Fruit fly (Drosophila melanogaster) whole organism, pupa: ENCODE data around the gene RabGGTb.

ENCODE experiments used
- CG10348 ChIP-seq: fragments of 200-800 bp; sonication (Bioruptor generic); IDR thresholded peaks from 2 replicates; pipeline ENCODE4 v1.3.6; 2022; ENCODE audit warnings: missing biosample characterization, missing genetic modification characterization
- CG13204 ChIP-seq: fragments of 200-800 bp; sonication (Bioruptor generic); optimal IDR thresholded peaks from 2 replicates; lab custom pipeline; 2018; ENCODE audit warnings: missing biosample characterization, mild to moderate bottlenecking, missing genetic modification characterization, moderate library complexity
- CG15710 ChIP-seq: fragments of 200-800 bp; sonication (Bioruptor generic); optimal IDR thresholded peaks from 2 replicates; lab custom pipeline; 2018; ENCODE audit warnings: missing biosample characterization, mild to moderate bottlenecking, missing genetic modification characterization, moderate library complexity
- CG17806 ChIP-seq: fragments of 200-800 bp; sonication (Bioruptor generic); optimal IDR thresholded peaks from 2 replicates; lab custom pipeline; 2018; ENCODE audit warnings: missing biosample characterization, mild to moderate bottlenecking, missing genetic modification characterization, moderate library complexity
- CG8159 ChIP-seq: fragments of 200-800 bp; sonication (Bioruptor generic); optimal IDR thresholded peaks from 3 replicates; lab custom pipeline; 2018; ENCODE audit warnings: missing biosample characterization, mild to moderate bottlenecking, missing genetic modification characterization, moderate library complexity
- D1 ChIP-seq: fragments of 200-800 bp; sonication (Bioruptor generic); optimal IDR thresholded peaks from 2 replicates; lab custom pipeline; 2018; ENCODE audit warnings: missing biosample characterization, mild to moderate bottlenecking, missing genetic modification characterization, moderate library complexity
- EcR ChIP-seq: fragments of 200-800 bp; sonication (Bioruptor generic); optimal IDR thresholded peaks from 3 replicates; lab custom pipeline; 2019; ENCODE audit warnings: missing biosample characterization, missing genetic modification characterization, mild to moderate bottlenecking, moderate library complexity, missing genetic modification reagents
- gl ChIP-seq: fragments of 200-800 bp; sonication (Bioruptor generic); optimal IDR thresholded peaks from 2 replicates; lab custom pipeline; 2018; ENCODE audit warnings: missing biosample characterization, mild to moderate bottlenecking, missing genetic modification characterization

DNA sequence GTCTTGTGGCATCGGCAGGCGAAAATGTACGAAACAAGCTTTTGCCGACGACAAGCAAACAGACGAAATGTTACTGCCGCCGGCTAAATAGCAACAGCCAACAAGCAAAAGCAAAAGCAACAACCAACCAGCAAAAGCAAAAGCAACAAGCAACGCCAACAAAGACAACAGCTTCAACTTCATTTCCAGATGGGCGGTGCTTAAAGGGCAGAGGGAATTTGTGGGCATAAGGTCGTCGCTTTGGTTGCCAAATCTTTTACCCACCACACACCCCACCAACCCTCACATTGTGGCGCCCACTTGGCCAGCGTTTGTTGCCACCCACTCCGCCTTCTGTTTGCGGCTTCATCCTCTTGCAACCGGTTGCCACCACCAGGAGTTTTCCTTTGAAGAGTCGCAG lies 32.0 kb downstream of the RabGGTb start:
- TF ChIP-seq CG15710 (no peak), EcR (GFP tag; lab: Kevin White, UChicago) (no peak), CG13204 (GFP tag; lab: Kevin White, UChicago) (no peak), gl (no peak), CG8159 (tag; lab: Kevin White, UChicago) (no peak), D1 (tag; lab: Kevin White, UChicago) (no peak), CG10348 (GFP tag; lab: Robert Waterston, UW) (no peak), CG17806 (no peak)
